Worm (Caenorhabditis elegans): Measurements from ENCODE around the gene abts-4.

The abts-4 gene

DNA sequence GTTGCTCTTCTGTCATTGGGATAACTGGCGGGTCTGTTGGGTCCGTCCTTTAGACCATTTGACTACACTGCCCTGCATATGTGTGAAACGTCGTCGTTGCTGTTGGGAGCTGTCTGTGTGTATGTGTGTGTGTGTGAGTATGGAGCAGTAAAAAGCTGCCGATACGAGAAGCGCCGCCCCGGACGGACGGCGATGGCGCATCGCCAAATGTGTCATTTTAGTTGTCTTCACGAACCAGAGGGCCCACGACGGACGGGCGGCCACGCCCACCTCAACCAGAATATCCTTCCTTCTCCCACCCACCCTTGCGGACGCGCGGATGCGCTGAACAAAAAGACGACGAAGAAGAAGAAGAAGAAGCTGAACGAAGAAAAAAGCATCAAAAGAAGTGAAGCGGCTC, 59.3 kb downstream of the abts-4 start, which contains the start of gene acr-2 (continued):
- no peak for TF ChIP-seq unc-130 (GFP tag; optimal IDR thresholded peaks at IDR 0.05)
- no peak for TF ChIP-seq egl-43 (GFP tag; IDR thresholded peaks at IDR 0.05)
- TF ChIP-seq ztf-11 (tag; optimal IDR thresholded peaks at IDR 0.05) = no peak
- TF ChIP-seq egl-27 (tag; optimal IDR thresholded peaks at IDR 0.05) = no peak
- TF ChIP-seq F49E8.2 (tag; optimal IDR thresholded peaks at IDR 0.05; ENCODE audit: borderline replicate concordance) = no peak
- no peak for TF ChIP-seq nhr-102 (tag; optimal IDR thresholded peaks at IDR 0.05)
- TF ChIP-seq R02D3.7 (tag; optimal IDR thresholded peaks at IDR 0.05) = no peak

DNA sequence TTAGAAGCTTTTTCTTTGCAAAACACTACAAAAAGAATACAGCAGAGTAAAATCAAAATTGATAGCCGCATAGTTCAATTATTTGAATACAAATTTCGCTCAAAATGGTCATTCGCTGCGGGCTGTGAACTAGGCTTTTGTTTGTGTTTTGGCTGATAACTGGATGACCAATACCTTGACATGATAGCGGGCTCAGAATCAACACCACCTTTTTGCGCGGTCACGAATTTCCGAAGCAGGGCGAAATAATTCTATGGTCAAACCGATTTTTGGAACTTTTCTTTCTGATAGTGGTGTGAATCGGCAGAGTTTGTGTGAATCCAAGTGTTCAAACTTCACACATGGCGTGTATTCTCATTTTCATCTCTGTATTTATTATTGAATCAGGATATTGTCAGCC, 63.3 kb downstream of the abts-4 start, which contains the start of the genes F38B6.7 and F38B6.2:
Gene F38B6.7, minus strand, starts transcription at position 101 of the 400 bp plus-strand sequence.
Gene F38B6.2, plus strand, starts transcription at position 267 of the 400 bp plus-strand sequence.
- TF ChIP-seq snpc-1.2 (GFP tag; IDR thresholded peaks at IDR 0.05) (no peak), ceh-44 (GFP tag; IDR thresholded peaks at IDR 0.05) (no peak), aha-1 (tag) (no peak), ceh-20 (GFP tag; IDR thresholded peaks at IDR 0.05) (no peak), mep-1 (tag; optimal IDR thresholded peaks at IDR 0.05) (no peak), Y105C5A.15 (GFP tag; IDR thresholded peaks at IDR 0.05) (no peak), php-3 (GFP tag; IDR thresholded peaks at IDR 0.05) (no peak), attf-4 (tag; optimal IDR thresholded peaks at IDR 0.05) (no peak), daf-16 (GFP tag; optimal IDR thresholded peaks at IDR 0.05) (no peak), daf-16 (tag; optimal IDR thresholded peaks at IDR 0.05) (no peak), egl-43 (GFP tag; IDR thresholded peaks at IDR 0.05) (no peak), skn-1 (tag; optimal IDR thresholded peaks at IDR 0.05) (no peak)
